Worm (Caenorhabditis elegans): ENCODE results near the gene F32D1.3.

DNA sequence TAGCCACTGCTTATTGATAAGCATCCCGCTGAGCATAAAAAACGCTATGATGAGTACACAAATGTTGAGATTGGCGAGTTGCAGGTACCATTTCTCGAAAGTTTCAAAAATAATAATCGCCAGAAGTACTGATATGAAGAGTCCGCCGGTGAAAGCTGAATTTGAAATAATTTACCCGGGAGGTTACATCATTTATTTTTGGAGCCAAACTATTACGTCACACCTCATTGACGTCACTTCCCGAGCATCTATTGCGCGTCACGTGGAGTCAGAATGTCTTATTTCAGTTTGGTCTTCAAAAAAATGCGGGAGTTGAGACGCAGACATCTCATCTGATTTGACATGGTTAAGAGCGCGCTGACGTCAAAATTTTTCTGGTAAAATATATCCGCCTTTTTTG lies 30.5 kb downstream of the F32D1.3 start:
- no peak for TF ChIP-seq him-1 (tag; optimal IDR thresholded peaks at IDR 0.05)
- no peak for TF ChIP-seq W03F9.2 (tag; optimal IDR thresholded peaks at IDR 0.05)
